Worm (Caenorhabditis elegans): ENCODE measurements around the gene F53H4.4.
A peak's percentile ranks its signal among the peaks of the same experiment; 100 is the strongest.

Gene F53H4.4

DNA sequence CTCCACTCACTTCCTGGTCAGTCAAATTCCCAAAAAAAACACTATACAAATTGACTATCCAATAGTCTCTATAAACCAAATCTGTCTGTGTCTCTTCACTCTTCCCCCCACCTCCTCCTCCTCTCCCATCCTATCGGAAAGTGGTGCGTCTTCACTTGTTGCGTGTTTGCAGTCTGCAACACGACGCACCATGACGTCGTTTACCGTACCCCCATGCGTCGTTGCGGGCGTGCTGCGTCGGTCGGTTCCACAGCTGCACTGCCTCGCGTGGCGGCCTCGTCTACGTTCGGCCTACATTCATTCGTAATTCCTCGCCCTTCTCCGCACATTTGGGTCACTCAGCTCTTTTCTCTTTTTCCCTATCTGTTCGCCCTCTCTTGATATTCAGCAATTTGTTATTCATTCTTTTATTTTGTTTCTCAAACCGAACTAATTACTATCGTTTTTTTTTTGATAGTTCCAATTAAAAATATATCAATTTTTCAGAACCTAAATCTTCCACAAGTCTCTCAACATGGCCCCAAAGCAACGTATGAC, 25.0 kb upstream of the F53H4.4 start, which contains the start of gene serp-1.1 (continued):
- peak; percentile 91 for TF ChIP-seq pax-3 (tag; optimal IDR thresholded peaks at IDR 0.05)
- TF ChIP-seq C04F5.9 (tag; optimal IDR thresholded peaks at IDR 0.05), result peak; percentile 85
- no peak for TF ChIP-seq tlp-1 (tag; optimal IDR thresholded peaks at IDR 0.05)
- peak; percentile 81 for TF ChIP-seq pqm-1 (tag; optimal IDR thresholded peaks at IDR 0.05)
- TF ChIP-seq ces-1 (GFP tag; optimal IDR thresholded peaks at IDR 0.05), result no peak
- TF ChIP-seq nhr-71 (tag; optimal IDR thresholded peaks at IDR 0.05), result peak; percentile 99
- TF ChIP-seq efl-1 (optimal IDR thresholded peaks at IDR 0.05), result peak; percentile 86 to 93
- TF ChIP-seq efl-1 (GFP tag; optimal IDR thresholded peaks at IDR 0.05 in 1 of 2), result peak; percentile 69 to 97
- peak; percentile 75 for TF ChIP-seq C34B4.2 (tag; optimal IDR thresholded peaks at IDR 0.05)
- peak; percentile 78 to 82 (median 81) for TF ChIP-seq dpl-1 (GFP tag; optimal IDR thresholded peaks at IDR 0.05)
- TF ChIP-seq egl-13 (tag; optimal IDR thresholded peaks at IDR 0.05), result peak; percentile 97
- TF ChIP-seq grh-1 (GFP tag; IDR thresholded peaks at IDR 0.05), result peak; percentile 98
- peak; percentile 89 to 99 (median 98) for TF ChIP-seq elt-3 (tag; optimal IDR thresholded peaks at IDR 0.05)
- TF ChIP-seq elt-2 (tag; optimal IDR thresholded peaks at IDR 0.05), result peak; percentile 94
- peak; percentile 55 for TF ChIP-seq ama-1 (optimal IDR thresholded peaks at IDR 0.05)
- peak; percentile 100 for TF ChIP-seq lin-14 (GFP tag; optimal IDR thresholded peaks at IDR 0.05)
- no peak for TF ChIP-seq nhr-84 (tag; optimal IDR thresholded peaks at IDR 0.05)
- TF ChIP-seq nhr-77 (tag; optimal IDR thresholded peaks at IDR 0.05), result peak; percentile 98
- peak; percentile 100 for TF ChIP-seq lsy-2 (tag; optimal IDR thresholded peaks at IDR 0.05)
- peak; percentile 98 for TF ChIP-seq jun-1 (tag; optimal IDR thresholded peaks at IDR 0.05)
- peak; percentile 75 for TF ChIP-seq aly-2 (tag; optimal IDR thresholded peaks at IDR 0.05)
- peak; percentile 94 for TF ChIP-seq skn-1 (tag; optimal IDR thresholded peaks at IDR 0.05)
- no peak for TF ChIP-seq sptf-1 (tag; optimal IDR thresholded peaks at IDR 0.05)
- TF ChIP-seq fos-1 (tag; optimal IDR thresholded peaks at IDR 0.05), result peak; percentile 93
- TF ChIP-seq zip-4 (GFP tag; optimal IDR thresholded peaks at IDR 0.05), result peak; percentile 91
- peak; percentile 89 for TF ChIP-seq mef-2 (tag; optimal IDR thresholded peaks at IDR 0.05)
- TF ChIP-seq ztf-11 (tag; optimal IDR thresholded peaks at IDR 0.05), result peak in 1 of 2 experiments; percentile 93
- peak; percentile 98 for TF ChIP-seq xbp-1 (tag; optimal IDR thresholded peaks at IDR 0.05)
- peak; percentile 90 for TF ChIP-seq snpc-4 (tag; optimal IDR thresholded peaks at IDR 0.05)
- TF ChIP-seq C16A3.4 (tag; optimal IDR thresholded peaks at IDR 0.05), result peak; percentile 99
- TF ChIP-seq F16B12.6 (tag; optimal IDR thresholded peaks at IDR 0.05), result peak; percentile 75
- peak; percentile 100 for TF ChIP-seq nhr-85 (tag)
- no peak for TF ChIP-seq hlh-4 (tag; optimal IDR thresholded peaks at IDR 0.05)
- peak; percentile 48 for TF ChIP-seq unc-62 (GFP tag; optimal IDR thresholded peaks at IDR 0.05)

DNA sequence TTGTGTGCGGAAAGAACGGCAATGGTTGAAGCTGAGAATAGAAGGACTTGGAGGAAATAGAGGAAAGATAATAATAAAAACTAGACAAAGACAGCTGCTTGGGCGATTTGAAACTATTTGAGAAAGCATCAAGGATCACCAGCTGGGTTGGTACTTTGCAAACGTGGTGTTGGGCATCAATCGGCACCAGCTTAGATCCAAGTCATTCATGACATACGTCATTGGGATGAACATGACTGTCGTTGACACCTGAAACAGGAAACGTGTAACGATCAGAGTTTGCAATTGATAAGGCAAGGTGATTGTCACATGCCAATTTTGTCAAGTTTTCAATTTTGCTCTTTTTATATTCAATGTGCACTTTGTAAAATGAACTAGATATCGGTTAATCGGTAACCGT, 23.7 kb upstream of the F53H4.4 start:
- TF ChIP-seq unc-62 (GFP tag; optimal IDR thresholded peaks at IDR 0.05), result no peak
- TF ChIP-seq dsc-1 (tag; optimal IDR thresholded peaks at IDR 0.05), result no peak
- no peak for TF ChIP-seq hpl-2 (GFP tag; optimal IDR thresholded peaks at IDR 0.05)
- TF ChIP-seq lin-15B (tag; optimal IDR thresholded peaks at IDR 0.05), result no peak
- TF ChIP-seq isw-1 (GFP tag; IDR thresholded peaks at IDR 0.05), result no peak
- TF ChIP-seq ets-5 (GFP tag; IDR thresholded peaks at IDR 0.05), result no peak
- TF ChIP-seq snpc-4 (tag; optimal IDR thresholded peaks at IDR 0.05), result no peak
- TF ChIP-seq nhr-19 (GFP tag; conservative IDR thresholded peaks at IDR 0.05), result no peak
- no peak for TF ChIP-seq Y116A8C.19 (tag; optimal IDR thresholded peaks at IDR 0.05; ENCODE audit: borderline replicate concordance)
- no peak for TF ChIP-seq ceh-82 (tag; optimal IDR thresholded peaks at IDR 0.05)
- no peak for TF ChIP-seq unc-86 (tag; optimal IDR thresholded peaks at IDR 0.05)
- TF ChIP-seq rnt-1 (tag; optimal IDR thresholded peaks at IDR 0.05), result no peak
- TF ChIP-seq C16A3.4 (tag; optimal IDR thresholded peaks at IDR 0.05), result no peak
- TF ChIP-seq nhr-71 (tag; optimal IDR thresholded peaks at IDR 0.05), result peak; percentile 58
- TF ChIP-seq aly-2 (tag; optimal IDR thresholded peaks at IDR 0.05), result no peak
- TF ChIP-seq ces-1 (GFP tag; optimal IDR thresholded peaks at IDR 0.05), result no peak
- peak; percentile 8 to 31 for TF ChIP-seq lsy-2 (tag; optimal IDR thresholded peaks at IDR 0.05)
- TF ChIP-seq ztf-4 (tag; optimal IDR thresholded peaks at IDR 0.05), result no peak
- no peak for TF ChIP-seq jun-1 (tag; optimal IDR thresholded peaks at IDR 0.05)
- no peak for TF ChIP-seq pqm-1 (tag; optimal IDR thresholded peaks at IDR 0.05)
- TF ChIP-seq nhr-85 (tag), result peak; percentile 2
- peak; percentile 10 for TF ChIP-seq nhr-47 (tag; optimal IDR thresholded peaks at IDR 0.05)
- no peak for TF ChIP-seq nhr-237 (tag; optimal IDR thresholded peaks at IDR 0.05)
- no peak for TF ChIP-seq mab-9 (GFP tag; IDR thresholded peaks at IDR 0.05)
- TF ChIP-seq zag-1 (tag; optimal IDR thresholded peaks at IDR 0.05), result no peak
- no peak for TF ChIP-seq ceh-63 (GFP tag; optimal IDR thresholded peaks at IDR 0.05)
- no peak for TF ChIP-seq efl-1 (optimal IDR thresholded peaks at IDR 0.05)
- no peak for TF ChIP-seq efl-1 (GFP tag; optimal IDR thresholded peaks at IDR 0.05 in 1 of 2)
- no peak for TF ChIP-seq zip-4 (GFP tag; optimal IDR thresholded peaks at IDR 0.05)
- no peak for TF ChIP-seq xbp-1 (tag; optimal IDR thresholded peaks at IDR 0.05)
- TF ChIP-seq elt-2 (tag; optimal IDR thresholded peaks at IDR 0.05), result peak; percentile 67
- TF ChIP-seq unc-98 (GFP tag; IDR thresholded peaks at IDR 0.05), result no peak
